Worm (Caenorhabditis elegans) whole organism, L2 larva: Measurements from ENCODE around the gene Y22D7AL.4.

ENCODE experiments used
- ama-1 ChIP-seq: fragments of 150-350 bp; optimal IDR thresholded peaks from 2 replicates; lab custom pipeline; 2018; ENCODE audit warnings: inconsistent platforms
- egl-27 ChIP-seq: sonication (generic microtip); optimal IDR thresholded peaks from 3 replicates; lab custom pipeline; 2017; ENCODE audit warnings: missing biosample characterization, missing genetic modification reagents, missing genetic modification characterization
- nhr-12 ChIP-seq: fragments of 150-350 bp; optimal IDR thresholded peaks from 2 replicates; lab custom pipeline; 2014; ENCODE audit warnings: missing biosample characterization, missing genetic modification characterization
- nhr-237 ChIP-seq: fragments of 150-350 bp; optimal IDR thresholded peaks from 2 replicates; lab custom pipeline; 2014; ENCODE audit warnings: missing biosample characterization, missing genetic modification characterization
- nhr-6 ChIP-seq: fragments of 150-350 bp; optimal IDR thresholded peaks from 2 replicates; lab custom pipeline; 2014; ENCODE audit warnings: missing biosample characterization, missing genetic modification characterization
- nhr-77 ChIP-seq: fragments of 150-350 bp; optimal IDR thresholded peaks from 2 replicates; lab custom pipeline; 2014; ENCODE audit warnings: missing biosample characterization, missing genetic modification characterization
- snpc-4 ChIP-seq: fragments of 150-350 bp; optimal IDR thresholded peaks from 2 replicates; lab custom pipeline; 2014; ENCODE audit warnings: missing biosample characterization, missing genetic modification characterization
- unc-39 ChIP-seq: fragments of 150-350 bp; optimal IDR thresholded peaks from 2 replicates; lab custom pipeline; 2014; ENCODE audit warnings: missing biosample characterization, missing genetic modification characterization
- unc-55 ChIP-seq: fragments of 150-350 bp; sonication (generic microtip); optimal IDR thresholded peaks from 3 replicates; lab custom pipeline; 2014; ENCODE audit warnings: missing biosample characterization, missing genetic modification reagents, missing genetic modification characterization
- unc-62 ChIP-seq: fragments of 150-350 bp; optimal IDR thresholded peaks from 2 replicates; lab custom pipeline; 2014; ENCODE audit warnings: missing biosample characterization, missing genetic modification reagents, missing genetic modification characterization
- zag-1 ChIP-seq: fragments of 150-350 bp; optimal IDR thresholded peaks from 2 replicates; lab custom pipeline; 2014; ENCODE audit warnings: missing biosample characterization, missing genetic modification characterization
- ztf-1 ChIP-seq: fragments of 200-800 bp; sonication (Bioruptor generic); conservative IDR thresholded peaks from 2 replicates; pipeline ENCODE4 v1.3.6; 2022; ENCODE audit warnings: missing genetic modification characterization, missing compliant biosample characterization
- ztf-11 ChIP-seq: sonication (generic microtip); optimal IDR thresholded peaks from 2 replicates; lab custom pipeline; 2017; ENCODE audit warnings: missing biosample characterization, missing genetic modification characterization

DNA sequence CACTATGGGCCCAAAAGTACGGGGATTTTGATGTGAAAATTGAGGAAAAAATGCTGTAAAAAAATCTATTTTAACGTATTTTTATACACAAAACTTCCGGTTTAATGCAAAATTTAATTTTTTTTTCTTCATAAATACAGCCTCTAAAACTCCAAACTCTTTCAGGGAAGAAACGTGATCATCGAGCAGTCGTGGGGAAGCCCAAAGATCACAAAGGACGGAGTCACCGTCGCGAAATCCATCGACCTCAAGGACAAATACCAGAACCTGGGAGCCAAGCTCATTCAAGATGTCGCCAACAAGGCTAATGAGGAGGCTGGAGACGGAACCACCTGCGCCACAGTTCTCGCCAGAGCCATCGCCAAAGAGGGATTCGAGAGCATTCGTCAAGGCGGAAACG lies 6.5 kb upstream of the Y22D7AL.4 start:
- no peak for TF ChIP-seq ztf-11 (tag; lab: Kevin White, UChicago)
- TF ChIP-seq ama-1 (lab: Kevin White, UChicago) = no peak
- TF ChIP-seq nhr-237 (tag; lab: Kevin White, UChicago) = no peak
- TF ChIP-seq unc-39 = no peak
- no peak for TF ChIP-seq zag-1 (tag; lab: Kevin White, UChicago)
- TF ChIP-seq unc-55 (GFP tag; lab: Kevin White, UChicago) = no peak
- TF ChIP-seq egl-27 (tag; lab: Kevin White, UChicago) = no peak
- TF ChIP-seq nhr-77 (tag; lab: Kevin White, UChicago) = no peak
- no peak for TF ChIP-seq nhr-6
- TF ChIP-seq snpc-4 = no peak
- TF ChIP-seq unc-62 (GFP tag; lab: Kevin White, UChicago) = no peak
- no peak for TF ChIP-seq ztf-1 (GFP tag; lab: Robert Waterston, UW)
- TF ChIP-seq nhr-12 (tag; lab: Kevin White, UChicago) = no peak
